ENCODE assay signal across 2 worm cellular contexts in the genomic region with DNA sequence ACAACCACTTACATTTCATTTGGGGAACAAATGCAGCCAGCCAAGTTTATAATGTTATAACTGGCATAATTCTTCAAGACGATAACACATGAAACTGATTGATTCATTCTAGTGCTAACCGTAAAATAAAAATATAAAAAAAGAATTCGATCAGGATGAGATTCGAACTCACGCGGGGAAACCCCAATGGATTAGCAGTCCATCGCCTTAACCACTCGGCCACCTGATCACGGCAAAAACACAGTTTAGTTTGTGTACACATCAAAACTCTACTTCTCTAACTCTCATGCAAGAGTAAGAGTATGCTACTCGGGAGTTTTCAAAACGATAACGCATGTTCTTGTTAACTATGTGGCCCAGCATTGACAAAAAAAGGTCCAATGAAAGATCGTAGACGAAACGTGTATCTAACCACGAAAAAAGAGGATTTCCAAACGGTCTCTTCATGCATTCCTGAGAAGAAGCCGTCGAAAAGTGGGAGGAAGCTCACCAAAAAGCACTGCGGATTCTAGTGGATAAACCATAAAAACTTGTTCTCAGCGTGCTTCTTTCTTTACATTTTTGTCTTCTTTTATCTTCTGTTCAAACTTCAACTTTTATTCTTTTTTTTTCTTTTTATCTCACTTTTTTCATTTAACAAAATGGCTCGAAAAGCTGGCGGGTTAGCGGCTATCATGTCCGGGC.
TF ChIP-seq lines count a peak whose summit lies in the region.

A gene (plus strand): TSS at position 634 of the 684 bp plus-strand sequence.

TF ChIP-seq in whole organism, L1 larva, 84 proteins besides CTCF, POLR2A, EP300 and RAD21 (continued from another document and continues in another):
- peak; percentile 44 for TF ChIP-seq nhr-19 (GFP tag; conservative IDR thresholded peaks at IDR 0.05; lab: Robert Waterston, UW)
- TF ChIP-seq aly-2 (tag; optimal IDR thresholded peaks at IDR 0.05; lab: Kevin White, UChicago), result no peak
- no peak for TF ChIP-seq ces-1 (GFP tag; optimal IDR thresholded peaks at IDR 0.05; lab: Kevin White, UChicago)
- no peak for TF ChIP-seq nhr-76 (tag; optimal IDR thresholded peaks at IDR 0.05; lab: Kevin White, UChicago)
- TF ChIP-seq zag-1 (tag; optimal IDR thresholded peaks at IDR 0.05; lab: Kevin White, UChicago), result no peak
- TF ChIP-seq unc-62 (GFP tag; optimal IDR thresholded peaks at IDR 0.05; lab: Kevin White, UChicago), result no peak
- no peak for TF ChIP-seq tlp-1 (tag; optimal IDR thresholded peaks at IDR 0.05; lab: Kevin White, UChicago)
- TF ChIP-seq ceh-82 (tag; optimal IDR thresholded peaks at IDR 0.05; lab: Kevin White, UChicago), result no peak
- TF ChIP-seq F16B12.6 (tag; optimal IDR thresholded peaks at IDR 0.05; lab: Kevin White, UChicago), result no peak
- no peak for TF ChIP-seq grh-1 (GFP tag; IDR thresholded peaks at IDR 0.05; lab: Robert Waterston, UW)
- no peak for TF ChIP-seq elt-2 (tag; optimal IDR thresholded peaks at IDR 0.05; lab: Kevin White, UChicago)
- TF ChIP-seq nhr-47 (tag; optimal IDR thresholded peaks at IDR 0.05; lab: Kevin White, UChicago), result no peak
- TF ChIP-seq pag-3 (tag; optimal IDR thresholded peaks at IDR 0.05; lab: Kevin White, UChicago; ENCODE audit: borderline replicate concordance, insufficient read depth), result no peak
- TF ChIP-seq ceh-63 (GFP tag; optimal IDR thresholded peaks at IDR 0.05; lab: Kevin White, UChicago), result no peak
- no peak for TF ChIP-seq ets-5 (GFP tag; IDR thresholded peaks at IDR 0.05; lab: Robert Waterston, UW)
- no peak for TF ChIP-seq Y116A8C.19 (tag; optimal IDR thresholded peaks at IDR 0.05; lab: Kevin White, UChicago; ENCODE audit: borderline replicate concordance)
- TF ChIP-seq dsc-1 (tag; optimal IDR thresholded peaks at IDR 0.05; lab: Kevin White, UChicago), result peak; percentile 3
- TF ChIP-seq nhr-11 (tag; optimal IDR thresholded peaks at IDR 0.05; lab: Kevin White, UChicago), result no peak
- no peak for TF ChIP-seq alr-1 (tag; optimal IDR thresholded peaks at IDR 0.05; lab: Kevin White, UChicago; ENCODE audit: borderline replicate concordance)
- TF ChIP-seq egl-13 (tag; optimal IDR thresholded peaks at IDR 0.05; lab: Kevin White, UChicago), result no peak
- TF ChIP-seq blmp-1 (tag; optimal IDR thresholded peaks at IDR 0.05; lab: Kevin White, UChicago), result no peak
- TF ChIP-seq ztf-4 (tag; optimal IDR thresholded peaks at IDR 0.05; lab: Kevin White, UChicago), result no peak
- TF ChIP-seq skn-1 (tag; optimal IDR thresholded peaks at IDR 0.05; lab: Kevin White, UChicago), result no peak
- TF ChIP-seq unc-130 (tag; optimal IDR thresholded peaks at IDR 0.05; lab: Kevin White, UChicago), result no peak
- no peak for TF ChIP-seq lir-3 (tag; optimal IDR thresholded peaks at IDR 0.05; lab: Kevin White, UChicago; ENCODE audit: poor library complexity)
- peak; percentile 47 for TF ChIP-seq nhr-20 (tag; optimal IDR thresholded peaks at IDR 0.05; lab: Kevin White, UChicago)
- TF ChIP-seq ama-1 (optimal IDR thresholded peaks at IDR 0.05; lab: Kevin White, UChicago), result no peak
- no peak for TF ChIP-seq isw-1 (GFP tag; IDR thresholded peaks at IDR 0.05; lab: Robert Waterston, UW)
- no peak for TF ChIP-seq lin-39 (tag; optimal IDR thresholded peaks at IDR 0.05; lab: Kevin White, UChicago)
- TF ChIP-seq ceh-90 (tag; optimal IDR thresholded peaks at IDR 0.05; lab: Kevin White, UChicago), result no peak
- TF ChIP-seq vab-15 (tag; optimal IDR thresholded peaks at IDR 0.05; lab: Kevin White, UChicago), result no peak
- peak; percentile 42 for TF ChIP-seq snu-23 (GFP tag; optimal IDR thresholded peaks at IDR 0.05; lab: Kevin White, UChicago)
- no peak for TF ChIP-seq unc-30 (tag; optimal IDR thresholded peaks at IDR 0.05; lab: Kevin White, UChicago)
- TF ChIP-seq nhr-90 (tag; optimal IDR thresholded peaks at IDR 0.05; lab: Kevin White, UChicago; ENCODE audit: poor library complexity), result peak; percentile 42
- TF ChIP-seq lin-14 (GFP tag; optimal IDR thresholded peaks at IDR 0.05; lab: Kevin White, UChicago), result peak; percentile 17
- no peak for TF ChIP-seq fkh-8 (tag; optimal IDR thresholded peaks at IDR 0.05; lab: Kevin White, UChicago)
- no peak for TF ChIP-seq tbx-2 (tag; optimal IDR thresholded peaks at IDR 0.05; lab: Kevin White, UChicago)
- no peak for TF ChIP-seq fos-1 (tag; optimal IDR thresholded peaks at IDR 0.05; lab: Kevin White, UChicago)
- TF ChIP-seq nhr-237 (tag; optimal IDR thresholded peaks at IDR 0.05; lab: Kevin White, UChicago), result no peak
- TF ChIP-seq mef-2 (tag; optimal IDR thresholded peaks at IDR 0.05; lab: Kevin White, UChicago), result no peak
- TF ChIP-seq nhr-84 (tag; optimal IDR thresholded peaks at IDR 0.05; lab: Kevin White, UChicago), result no peak
- no peak for TF ChIP-seq unc-98 (GFP tag; IDR thresholded peaks at IDR 0.05; lab: Robert Waterston, UW)
- no peak for TF ChIP-seq sup-37 (GFP tag; optimal IDR thresholded peaks at IDR 0.05; lab: Kevin White, UChicago)
- TF ChIP-seq C16A3.4 (tag; optimal IDR thresholded peaks at IDR 0.05; lab: Kevin White, UChicago), result peak; percentile 28
- TF ChIP-seq ceh-8 (GFP tag; optimal IDR thresholded peaks at IDR 0.05; lab: Kevin White, UChicago), result no peak
- TF ChIP-seq pax-3 (tag; optimal IDR thresholded peaks at IDR 0.05; lab: Kevin White, UChicago), result no peak
- peak; percentile 27 for TF ChIP-seq irx-1 (tag; optimal IDR thresholded peaks at IDR 0.05; lab: Kevin White, UChicago)
- TF ChIP-seq nhr-71 (tag; optimal IDR thresholded peaks at IDR 0.05; lab: Kevin White, UChicago), result no peak
- no peak for TF ChIP-seq nhr-12 (tag; optimal IDR thresholded peaks at IDR 0.05; lab: Kevin White, UChicago)
- TF ChIP-seq mab-9 (GFP tag; IDR thresholded peaks at IDR 0.05; lab: Robert Waterston, UW), result no peak
- TF ChIP-seq nhr-85 (tag; lab: Kevin White, UChicago), result no peak
- TF ChIP-seq sptf-1 (tag; optimal IDR thresholded peaks at IDR 0.05; lab: Kevin White, UChicago), result no peak
- TF ChIP-seq hlh-4 (tag; optimal IDR thresholded peaks at IDR 0.05; lab: Kevin White, UChicago), result no peak
- TF ChIP-seq efl-1 (optimal IDR thresholded peaks at IDR 0.05; lab: Kevin White, UChicago), result peak; percentile 18 to 36
- peak in 1 of 2 experiments; percentile 94 for TF ChIP-seq efl-1 (GFP tag; optimal IDR thresholded peaks at IDR 0.05 in 1 of 2; lab: Kevin White, UChicago)
- TF ChIP-seq nhr-28 (tag; optimal IDR thresholded peaks at IDR 0.05; lab: Kevin White, UChicago), result no peak
- no peak for TF ChIP-seq hpl-2 (GFP tag; optimal IDR thresholded peaks at IDR 0.05; lab: Kevin White, UChicago)
- TF ChIP-seq mep-1 (tag; optimal IDR thresholded peaks at IDR 0.05; lab: Kevin White, UChicago), result peak; percentile 52
- TF ChIP-seq swsn-7 (tag; optimal IDR thresholded peaks at IDR 0.05; lab: Kevin White, UChicago), result peak; percentile 24
- peak; percentile 45 for TF ChIP-seq rnt-1 (tag; optimal IDR thresholded peaks at IDR 0.05; lab: Kevin White, UChicago)
- TF ChIP-seq lin-35 (GFP tag; optimal IDR thresholded peaks at IDR 0.05; lab: Kevin White, UChicago), result peak; percentile 21 to 48
- TF ChIP-seq sox-4 (tag; optimal IDR thresholded peaks at IDR 0.05; lab: Kevin White, UChicago), result no peak
- no peak for TF ChIP-seq ztf-11 (tag; optimal IDR thresholded peaks at IDR 0.05; lab: Kevin White, UChicago)
- peak in 1 of 3 experiments; percentile 35 for TF ChIP-seq dpl-1 (GFP tag; optimal IDR thresholded peaks at IDR 0.05; lab: Kevin White, UChicago)

TF ChIP-seq in whole organism, young adult, 124 proteins besides CTCF, POLR2A, EP300 and RAD21 (continued from another document):
- peak; percentile 15 for TF ChIP-seq B0035.1 (tag; optimal IDR thresholded peaks at IDR 0.05; lab: Kevin White, UChicago)
- TF ChIP-seq ztf-3 (GFP tag; optimal IDR thresholded peaks at IDR 0.05; lab: Kevin White, UChicago), result no peak
- no peak for TF ChIP-seq C06A6.2 (GFP tag; conservative IDR thresholded peaks at IDR 0.05; lab: Robert Waterston, UW)
- peak; percentile 72; the same call in 1 of the 2 replicates for TF ChIP-seq dox-1 (GFP tag; IDR thresholded peaks at IDR 0.05; lab: Robert Waterston, UW)
- TF ChIP-seq ztf-18 (tag; optimal IDR thresholded peaks at IDR 0.05; lab: Kevin White, UChicago), result peak; percentile 56
- TF ChIP-seq lsl-1 (GFP tag; optimal IDR thresholded peaks at IDR 0.05; lab: Kevin White, UChicago), result peak; percentile 7
- peak; percentile 70 for TF ChIP-seq ZK185.1 (tag; optimal IDR thresholded peaks at IDR 0.05; lab: Kevin White, UChicago; ENCODE audit: poor library complexity, severe bottlenecking)
- TF ChIP-seq F33H1.4 (GFP tag; IDR thresholded peaks at IDR 0.05; lab: Robert Waterston, UW), result 0 out of 2 replicates have a peak, but pooled peaks have one; percentile 8
- no peak for TF ChIP-seq Y95B8A.8 (GFP tag; IDR thresholded peaks at IDR 0.05; lab: Robert Waterston, UW)
- no peak for TF ChIP-seq mel-28 (tag; optimal IDR thresholded peaks at IDR 0.05; lab: Kevin White, UChicago; ENCODE audit: borderline replicate concordance)
- TF ChIP-seq Y79H2A.3 (GFP tag; conservative IDR thresholded peaks at IDR 0.05; lab: Robert Waterston, UW), result no peak
- peak; percentile 18 for TF ChIP-seq mes-4 (tag; optimal IDR thresholded peaks at IDR 0.05; lab: Kevin White, UChicago)
- no peak for TF ChIP-seq efl-1 (GFP tag; optimal IDR thresholded peaks at IDR 0.05; lab: Kevin White, UChicago)
- no peak for TF ChIP-seq K11D2.4 (GFP tag; IDR thresholded peaks at IDR 0.05; lab: Robert Waterston, UW)
- TF ChIP-seq nhr-80 (tag; optimal IDR thresholded peaks at IDR 0.05; lab: Kevin White, UChicago), result peak; percentile 24
- peak; percentile 51 for TF ChIP-seq lin-54 (GFP tag; optimal IDR thresholded peaks at IDR 0.05; lab: Kevin White, UChicago)
- TF ChIP-seq snpc-4 (GFP tag; optimal IDR thresholded peaks at IDR 0.05; lab: Kevin White, UChicago), result peak; percentile 70
- TF ChIP-seq snpc-4 (tag; optimal IDR thresholded peaks at IDR 0.05; lab: Kevin White, UChicago), result peak in 1 of 4 experiments; percentile 35
- peak; percentile 86 for TF ChIP-seq rpc-1 (optimal IDR thresholded peaks at IDR 0.05; lab: Kevin White, UChicago)
- TF ChIP-seq rpc-1 (tag; optimal IDR thresholded peaks at IDR 0.05; lab: Kevin White, UChicago), result peak; percentile 93
- peak; percentile 75 for TF ChIP-seq him-1 (tag; optimal IDR thresholded peaks at IDR 0.05; lab: Kevin White, UChicago)
- no peak for TF ChIP-seq ztf-28 (GFP tag; IDR thresholded peaks at IDR 0.05; lab: Robert Waterston, UW)
- no peak for TF ChIP-seq lin-35 (GFP tag; optimal IDR thresholded peaks at IDR 0.05; lab: Kevin White, UChicago)
- TF ChIP-seq hmg-1.2 (GFP tag; IDR thresholded peaks at IDR 0.05; lab: Robert Waterston, UW), result peak; percentile 61
- TF ChIP-seq snpc-1.3 (tag; optimal IDR thresholded peaks at IDR 0.05; lab: Kevin White, UChicago; ENCODE audit: insufficient read depth), result peak; percentile 57
- no peak for TF ChIP-seq B0019.2 (GFP tag; conservative IDR thresholded peaks at IDR 0.05; lab: Robert Waterston, UW)
- TF ChIP-seq D2030.7 (GFP tag; IDR thresholded peaks at IDR 0.05; lab: Robert Waterston, UW), result peak; percentile 53
- TF ChIP-seq rec-8 (tag; optimal IDR thresholded peaks at IDR 0.05; lab: Kevin White, UChicago), result peak in 1 of 2 experiments; percentile 73
- peak; percentile 32 for TF ChIP-seq snpc-3.4 (tag; optimal IDR thresholded peaks at IDR 0.05; lab: Kevin White, UChicago)
- peak; percentile 94 for TF ChIP-seq tbp1 (GFP tag; optimal IDR thresholded peaks at IDR 0.05; lab: Kevin White, UChicago)
- TF ChIP-seq B0261.1 (tag; optimal IDR thresholded peaks at IDR 0.05; lab: Kevin White, UChicago), result peak; percentile 73
- TF ChIP-seq pbrm-1 (GFP tag; IDR thresholded peaks at IDR 0.05; lab: Robert Waterston, UW), result peak; percentile 52; the same call in 1 of the 2 replicates
- TF ChIP-seq F52B5.7 (tag; optimal IDR thresholded peaks at IDR 0.05; lab: Kevin White, UChicago), result no peak
- no peak for TF ChIP-seq K12H6.12 (tag; optimal IDR thresholded peaks at IDR 0.05; lab: Kevin White, UChicago)
